Worm (Caenorhabditis elegans): ENCODE measurements around the gene moa-1.

- TF ChIP-seq lsy-2 (tag; optimal IDR thresholded peaks at IDR 0.05) (no peak), nhr-77 (tag; optimal IDR thresholded peaks at IDR 0.05) (no peak), ztf-4 (tag; optimal IDR thresholded peaks at IDR 0.05) (no peak), C34B4.2 (tag; optimal IDR thresholded peaks at IDR 0.05) (no peak), fkh-10 (GFP tag; optimal IDR thresholded peaks at IDR 0.05) (no peak)
Observed at ce11 chrIII:1976642-1977041, 6.9 kb upstream of the moa-1 start, which contains the start of gene R155.3.
